Fruit fly (Drosophila melanogaster) whole organism, embryonic: ENCODE measurements around the gene CNMaR.

Experiments used
- Atf6 ChIP-seq: fragments of 200-800 bp; sonication (Bioruptor generic); IDR thresholded peaks from 2 replicates; pipeline ENCODE4 v1.3.6; 2022; ENCODE audit warnings: missing biosample characterization, missing genetic modification characterization
- BtbVII ChIP-seq: fragments of 200-800 bp; sonication (Bioruptor generic); optimal IDR thresholded peaks from 3 replicates; lab custom pipeline; 2017; ENCODE audit warnings: missing biosample characterization, mild to moderate bottlenecking, missing genetic modification characterization
- CG10431 ChIP-seq: fragments of 200-800 bp; sonication (Bioruptor generic); optimal IDR thresholded peaks from 3 replicates; lab custom pipeline; 2018; ENCODE audit warnings: missing biosample characterization, mild to moderate bottlenecking, missing genetic modification characterization
- CG10959 ChIP-seq: fragments of 200-800 bp; sonication (Bioruptor generic); IDR thresholded peaks from 2 replicates; pipeline ENCODE4 v1.3.6; 2022; ENCODE audit warnings: missing biosample characterization, missing genetic modification characterization
- CG11456 ChIP-seq: fragments of 200-800 bp; sonication (Bioruptor generic); IDR thresholded peaks from 3 replicates; pipeline ENCODE4 v1.3.6; 2022; ENCODE audit warnings: missing biosample characterization, missing genetic modification characterization
- CG14860 ChIP-seq: fragments of 200-800 bp; sonication (Bioruptor generic); IDR thresholded peaks from 3 replicates; pipeline ENCODE4 v1.3.6; 2022; ENCODE audit warnings: missing biosample characterization, missing genetic modification characterization; ENCODE audit not compliant: partially characterized antibody
- CG1603 ChIP-seq: fragments of 200-800 bp; sonication (Bioruptor generic); optimal IDR thresholded peaks from 2 replicates; lab custom pipeline; 2019; ENCODE audit warnings: missing biosample characterization, mild to moderate bottlenecking, missing genetic modification characterization, moderate library complexity
- CG16813 ChIP-seq: fragments of 200-800 bp; sonication (Bioruptor generic); IDR thresholded peaks from 3 replicates; pipeline ENCODE4 v1.3.6; 2022; ENCODE audit warnings: missing biosample characterization, missing genetic modification characterization; ENCODE audit not compliant: partially characterized antibody
- CG18262 ChIP-seq: fragments of 200-800 bp; optimal IDR thresholded peaks from 3 replicates; lab custom pipeline; 2019; ENCODE audit warnings: missing biosample characterization, mild to moderate bottlenecking, missing genetic modification characterization, moderate library complexity
- CG18619 ChIP-seq: fragments of 200-800 bp; sonication (Bioruptor generic); optimal IDR thresholded peaks from 3 replicates; lab custom pipeline; 2017; ENCODE audit warnings: missing biosample characterization, mild to moderate bottlenecking, missing genetic modification characterization
- CG31224 ChIP-seq: fragments of 200-800 bp; sonication (Bioruptor generic); IDR thresholded peaks from 2 replicates; pipeline ENCODE4 v1.3.6; 2022; ENCODE audit warnings: missing biosample characterization, missing genetic modification characterization
- CG31441 ChIP-seq: fragments of 200-800 bp; sonication (Bioruptor generic); IDR thresholded peaks from 2 replicates; pipeline ENCODE4 v1.3.6; 2022; ENCODE audit warnings: missing biosample characterization, missing genetic modification characterization
- CG33213 ChIP-seq: fragments of 200-800 bp; sonication (Bioruptor generic); optimal IDR thresholded peaks from 3 replicates; lab custom pipeline; 2016; ENCODE audit warnings: missing biosample characterization, missing genetic modification characterization
- CG4820 ChIP-seq: fragments of 200-800 bp; sonication (Bioruptor generic); optimal IDR thresholded peaks from 3 replicates; lab custom pipeline; 2016; ENCODE audit warnings: missing biosample characterization, missing genetic modification characterization
- CG5953 ChIP-seq: fragments of 200-800 bp; sonication (Bioruptor generic); IDR thresholded peaks from 2 replicates; pipeline ENCODE4 v1.3.6; 2022; ENCODE audit warnings: missing biosample characterization, missing genetic modification characterization
- CG6175 ChIP-seq: fragments of 200-800 bp; sonication (Bioruptor generic); IDR thresholded peaks from 3 replicates; pipeline ENCODE4 v1.3.6; 2022; ENCODE audit warnings: missing biosample characterization, missing genetic modification characterization
- CG6854 ChIP-seq: fragments of 200-800 bp; sonication (Bioruptor generic); optimal IDR thresholded peaks from 3 replicates; lab custom pipeline; 2017; ENCODE audit warnings: missing biosample characterization, mild to moderate bottlenecking, missing genetic modification characterization
- CG7271 ChIP-seq: fragments of 200-800 bp; sonication (Bioruptor generic); optimal IDR thresholded peaks from 2 replicates; lab custom pipeline; 2018; ENCODE audit warnings: missing biosample characterization, mild to moderate bottlenecking, missing genetic modification characterization, moderate library complexity
- CG8359 ChIP-seq: fragments of 200-800 bp; sonication (Bioruptor generic); optimal IDR thresholded peaks from 2 replicates; lab custom pipeline; 2017; ENCODE audit warnings: missing biosample characterization, mild to moderate bottlenecking, missing genetic modification characterization, borderline replicate concordance
- CG8388 ChIP-seq: fragments of 200-800 bp; sonication (Bioruptor generic); optimal IDR thresholded peaks from 2 replicates; lab custom pipeline; 2019; ENCODE audit warnings: missing biosample characterization, mild to moderate bottlenecking, missing genetic modification characterization, moderate library complexity
- CG8924 ChIP-seq: fragments of 200-800 bp; optimal IDR thresholded peaks from 3 replicates; lab custom pipeline; 2019; ENCODE audit warnings: missing biosample characterization, mild to moderate bottlenecking, missing genetic modification characterization, moderate library complexity
- CG9932 ChIP-seq: fragments of 200-800 bp; sonication (Bioruptor generic); IDR thresholded peaks from 2 replicates; pipeline ENCODE4 v1.3.6; 2022; ENCODE audit warnings: missing biosample characterization, missing genetic modification characterization
- Dip3 ChIP-seq: fragments of 200-800 bp; sonication (Bioruptor generic); optimal IDR thresholded peaks from 3 replicates; lab custom pipeline; 2016; ENCODE audit warnings: missing biosample characterization, missing genetic modification characterization
- HLHmδ ChIP-seq: fragments of 200-800 bp; sonication (Bioruptor generic); optimal IDR thresholded peaks from 2 replicates; lab custom pipeline; 2018; ENCODE audit warnings: missing biosample characterization, mild to moderate bottlenecking, missing genetic modification characterization, moderate library complexity
- Hr3 ChIP-seq: fragments of 200-800 bp; sonication (Bioruptor generic); optimal IDR thresholded peaks from 3 replicates; lab custom pipeline; 2016; ENCODE audit warnings: missing biosample characterization, missing genetic modification characterization
- Hr39 ChIP-seq: fragments of >200 bp; optimal IDR thresholded peaks from 2 replicates; lab custom pipeline; 2017
- Lhr ChIP-seq: fragments of 200-800 bp; sonication (Bioruptor generic); optimal IDR thresholded peaks from 3 replicates; lab custom pipeline; 2017; ENCODE audit warnings: mild to moderate bottlenecking, missing biosample characterization, missing genetic modification reagents, missing genetic modification characterization
- MESR4 ChIP-seq: fragments of 200-800 bp; sonication (Bioruptor generic); optimal IDR thresholded peaks from 2 replicates; lab custom pipeline; 2018; ENCODE audit warnings: missing biosample characterization, mild to moderate bottlenecking, missing genetic modification characterization, moderate library complexity
- PHDP ChIP-seq: fragments of 200-800 bp; sonication (Bioruptor generic); optimal IDR thresholded peaks from 3 replicates; lab custom pipeline; 2018; ENCODE audit warnings: missing biosample characterization, mild to moderate bottlenecking, missing genetic modification characterization, moderate library complexity
- Ssrp ChIP-seq: fragments of 200-800 bp; sonication (Bioruptor generic); optimal IDR thresholded peaks from 2 replicates; lab custom pipeline; 2018; ENCODE audit warnings: missing biosample characterization, mild to moderate bottlenecking, missing genetic modification characterization, moderate library complexity
- abd-A ChIP-seq: fragments of 200-800 bp; sonication (Bioruptor generic); optimal IDR thresholded peaks from 3 replicates; lab custom pipeline; 2019; ENCODE audit warnings: missing biosample characterization, mild to moderate bottlenecking, missing genetic modification characterization, moderate library complexity
- btn ChIP-seq: fragments of 200-800 bp; sonication (Bioruptor generic); optimal IDR thresholded peaks from 2 replicates; lab custom pipeline; 2016; ENCODE audit warnings: missing biosample characterization, missing genetic modification characterization
- chinmo ChIP-seq: fragments of 200-800 bp; sonication (Bioruptor generic); IDR thresholded peaks from 4 replicates; pipeline ENCODE4 v1.3.6; 2022; ENCODE audit warnings: missing biosample characterization, missing genetic modification characterization; ENCODE audit not compliant: partially characterized antibody
- corto ChIP-seq: fragments of 200-800 bp; sonication (Bioruptor generic); optimal IDR thresholded peaks from 2 replicates; lab custom pipeline; 2016; ENCODE audit warnings: missing biosample characterization, mild to moderate bottlenecking, missing genetic modification characterization, moderate library complexity
- ems ChIP-seq: fragments of 200-800 bp; sonication (Bioruptor generic); optimal IDR thresholded peaks from 3 replicates; lab custom pipeline; 2016; ENCODE audit warnings: missing biosample characterization, missing genetic modification characterization
- eyg ChIP-seq: fragments of 200-800 bp; sonication (Bioruptor generic); optimal IDR thresholded peaks from 3 replicates; lab custom pipeline; 2016; ENCODE audit warnings: missing biosample characterization, missing genetic modification characterization
- fd3F ChIP-seq: fragments of 200-800 bp; sonication (Bioruptor generic); optimal IDR thresholded peaks from 2 replicates; lab custom pipeline; 2018; ENCODE audit warnings: missing biosample characterization, mild to moderate bottlenecking, missing genetic modification characterization, moderate library complexity
- fd96Cb ChIP-seq: fragments of 200-800 bp; sonication (Bioruptor generic); optimal IDR thresholded peaks from 2 replicates; lab custom pipeline; 2018; ENCODE audit warnings: missing biosample characterization, mild to moderate bottlenecking, missing genetic modification characterization, moderate library complexity
- kah ChIP-seq: fragments of 200-800 bp; sonication (Bioruptor generic); optimal IDR thresholded peaks from 2 replicates; lab custom pipeline; 2018; ENCODE audit warnings: missing biosample characterization, mild to moderate bottlenecking, missing genetic modification characterization
- oc ChIP-seq: fragments of 200-800 bp; sonication (Bioruptor generic); optimal IDR thresholded peaks from 2 replicates; lab custom pipeline; 2018; ENCODE audit warnings: missing biosample characterization, mild to moderate bottlenecking, missing genetic modification characterization, moderate library complexity
- phol ChIP-seq: fragments of 200-800 bp; sonication (Bioruptor generic); optimal IDR thresholded peaks from 3 replicates; lab custom pipeline; 2018; ENCODE audit warnings: missing biosample characterization, mild to moderate bottlenecking, missing genetic modification characterization, moderate library complexity
- ro ChIP-seq: fragments of 200-800 bp; sonication (Bioruptor generic); IDR thresholded peaks from 2 replicates; pipeline ENCODE4 v1.3.6; 2022; ENCODE audit warnings: missing biosample characterization, missing genetic modification characterization
- sima ChIP-seq: fragments of 200-800 bp; sonication (Bioruptor generic); optimal IDR thresholded peaks from 2 replicates; lab custom pipeline; 2016; ENCODE audit warnings: missing biosample characterization, missing genetic modification characterization
- sisA ChIP-seq: fragments of 200-800 bp; sonication (Bioruptor generic); IDR thresholded peaks from 2 replicates; pipeline ENCODE4 v1.3.6; 2022; ENCODE audit warnings: missing biosample characterization, missing genetic modification characterization
- sna ChIP-seq: fragments of 200-800 bp; sonication (Bioruptor generic); IDR thresholded peaks from 2 replicates; pipeline ENCODE4 v1.3.6; 2022; ENCODE audit warnings: missing biosample characterization, missing genetic modification characterization; ENCODE audit not compliant: partially characterized antibody
- unpg ChIP-seq: fragments of 200-800 bp; sonication (Bioruptor generic); optimal IDR thresholded peaks from 3 replicates; lab custom pipeline; 2018; ENCODE audit warnings: missing biosample characterization, mild to moderate bottlenecking, missing genetic modification characterization, moderate library complexity
- usp ChIP-seq: fragments of >200 bp; optimal IDR thresholded peaks from 2 replicates; lab custom pipeline; 2017; ENCODE audit warnings: missing biosample characterization, missing genetic modification characterization
- zen2 ChIP-seq: fragments of 200-800 bp; sonication (Bioruptor generic); IDR thresholded peaks from 3 replicates; pipeline ENCODE4 v1.3.6; 2022; ENCODE audit warnings: missing biosample characterization, missing genetic modification characterization; ENCODE audit not compliant: partially characterized antibody

Gene CNMaR

dm6 chr3L:9696650-9697526 lies 53.0 kb downstream of the CNMaR start, which contains the start of gene Prps (continued):
- TF ChIP-seq CG1603 (tag; lab: Kevin White, UChicago) (peak; percentile 85), eyg (peak; percentile 20), MESR4 (GFP tag; lab: Kevin White, UChicago) (no peak), chinmo (GFP tag; lab: Robert Waterston, UW) (0 out of 4 replicates have a peak, but pooled peaks have one; percentile 58), CG11456 (peak; percentile 88), CG7271 (tag; lab: Kevin White, UChicago) (no peak), sisA (GFP tag; lab: Robert Waterston, UW) (peak; percentile 80), CG31224 (peak; percentile 72), CG8388 (GFP tag; lab: Kevin White, UChicago) (peak; percentile 73), HLHmδ (GFP tag; lab: Kevin White, UChicago) (no peak), CG18262 (peak; percentile 71), Hr39 (lab: Kevin White, UChicago) (no peak), usp (GFP tag; lab: Kevin White, UChicago) (no peak), CG16813 (GFP tag; lab: Robert Waterston, UW) (no peak), Atf6 (GFP tag; lab: Robert Waterston, UW) (peak; percentile 73), Dip3 (peak; percentile 34), Lhr (GFP tag; lab: Kevin White, UChicago) (no peak), corto (peak; percentile 53), CG8924 (tag; lab: Kevin White, UChicago) (peak; percentile 56), sna (GFP tag; lab: Robert Waterston, UW) (no peak), PHDP (tag; lab: Kevin White, UChicago) (peak; percentile 82), CG10431 (no peak), oc (tag; lab: Kevin White, UChicago) (no peak), CG6854 (GFP tag; lab: Kevin White, UChicago) (peak; percentile 84), phol (tag; lab: Kevin White, UChicago) (peak; percentile 62), CG10959 (peak; percentile 68; the same call in 1 of the 2 replicates), CG9932 (GFP tag; lab: Robert Waterston, UW) (peak; percentile 83), CG14860 (no peak), CG5953 (GFP tag; lab: Robert Waterston, UW) (peak; percentile 61), CG6175 (GFP tag; lab: Robert Waterston, UW) (peak; percentile 77; the same call in 2 of the 3 replicates), abd-A (tag; lab: Kevin White, UChicago) (peak; percentile 88), zen2 (GFP tag; lab: Robert Waterston, UW) (no peak), CG8359 (GFP tag; lab: Kevin White, UChicago) (no peak), fd96Cb (tag; lab: Kevin White, UChicago) (peak; percentile 60), CG18619 (GFP tag; lab: Kevin White, UChicago) (peak; percentile 52), CG4820 (GFP tag; lab: Kevin White, UChicago) (peak; percentile 68), fd3F (peak; percentile 37), Hr3 (GFP tag; lab: Kevin White, UChicago) (peak; percentile 47), unpg (GFP tag; lab: Kevin White, UChicago) (peak; percentile 80), BtbVII (GFP tag; lab: Kevin White, UChicago) (peak; percentile 77), sima (GFP tag; lab: Kevin White, UChicago) (no peak), kah (GFP tag; lab: Kevin White, UChicago) (peak; percentile 50), CG31441 (GFP tag; lab: Robert Waterston, UW) (peak; percentile 67), btn (peak; percentile 65), CG33213 (GFP tag; lab: Kevin White, UChicago) (peak; percentile 82), ro (GFP tag; lab: Robert Waterston, UW) (peak; percentile 50; the same call in 1 of the 2 replicates), ems (GFP tag; lab: Kevin White, UChicago) (peak; percentile 81), Ssrp (tag; lab: Kevin White, UChicago) (no peak)
